Worm (Caenorhabditis elegans) whole organism, L1 larva: Measurements from ENCODE around the gene set-13.

Experiments used
- C16A3.4 ChIP-seq: fragments of 150-350 bp; optimal IDR thresholded peaks from 2 replicates; lab custom pipeline; 2014; ENCODE audit warnings: missing biosample characterization, missing genetic modification characterization
- F16B12.6 ChIP-seq: fragments of 150-350 bp; optimal IDR thresholded peaks from 2 replicates; lab custom pipeline; 2014; ENCODE audit warnings: missing biosample characterization, missing genetic modification characterization
- Y116A8C.19 ChIP-seq: sonication (generic microtip); optimal IDR thresholded peaks from 2 replicates; lab custom pipeline; 2016; ENCODE audit warnings: missing compliant biosample characterization, missing genetic modification characterization, borderline replicate concordance
- aha-1 ChIP-seq: fragments of 150-350 bp; optimal IDR thresholded peaks from 2 replicates; lab custom pipeline; 2014; ENCODE audit warnings: missing biosample characterization, missing genetic modification characterization
- ceh-8 ChIP-seq: fragments of 200-800 bp; sonication (Bioruptor generic); optimal IDR thresholded peaks from 2 replicates; lab custom pipeline; 2018; ENCODE audit warnings: mild to moderate bottlenecking, missing genetic modification characterization, moderate library complexity, missing compliant biosample characterization
- ceh-82 ChIP-seq, 3 experiments: fragments of 150-350 bp in 1 of 3; sonication (generic microtip) in 2 of 3; optimal IDR thresholded peaks; 2 replicates each; lab custom pipeline; 2014 to 2017; ENCODE audit warnings: missing biosample characterization in 3 of 3, missing genetic modification characterization in 3 of 3
- ces-1 ChIP-seq: fragments of 150-350 bp; optimal IDR thresholded peaks from 2 replicates; lab custom pipeline; 2014; ENCODE audit warnings: missing biosample characterization, missing genetic modification reagents, missing genetic modification characterization
- dpl-1 ChIP-seq, 3 experiments: fragments of 150-350 bp in 2 of 3; sonication (generic microtip) in 1 of 3; optimal IDR thresholded peaks; 2 replicates each; lab custom pipeline; 2014 to 2017; ENCODE audit warnings: missing biosample characterization in 3 of 3, missing genetic modification characterization in 3 of 3, missing genetic modification reagents in 3 of 3
- efl-1 ChIP-seq, 4 experiments: fragments of 150-350 bp; optimal IDR thresholded peaks in 3 of 4; peaks in 1 of 4; 1 replicate in 1 of 4; 2 replicates in 3 of 4; lab custom pipeline; 2014; ENCODE audit warnings: missing biosample characterization in 2 of 4, missing genetic modification characterization in 2 of 4, missing genetic modification reagents in 2 of 4
- egl-27 ChIP-seq, 2 experiments: fragments of 150-350 bp in 1 of 2; sonication (generic microtip); optimal IDR thresholded peaks; 3 replicates each; lab custom pipeline; 2017 to 2018; ENCODE audit warnings: missing biosample characterization in 2 of 2, missing genetic modification characterization in 2 of 2, missing genetic modification reagents in 2 of 2
- elt-2 ChIP-seq: sonication (generic microtip); optimal IDR thresholded peaks from 2 replicates; lab custom pipeline; 2016; ENCODE audit warnings: missing genetic modification characterization, mild to moderate bottlenecking, inconsistent platforms, missing compliant biosample characterization, missing genetic modification reagents
- elt-3 ChIP-seq, 6 experiments: fragments of 150-350 bp in 1 of 6; sonication (generic microtip); optimal IDR thresholded peaks; 2 replicates each; lab custom pipeline; 2017 to 2018; ENCODE audit warnings: missing biosample characterization in 6 of 6, missing genetic modification characterization in 6 of 6, inconsistent platforms in 1 of 6
- fkh-10 ChIP-seq: sonication (generic microtip); optimal IDR thresholded peaks from 2 replicates; lab custom pipeline; 2017; ENCODE audit warnings: missing biosample characterization, missing genetic modification reagents, missing genetic modification characterization
- fkh-4 ChIP-seq: sonication (generic microtip); optimal IDR thresholded peaks from 2 replicates; lab custom pipeline; 2016; ENCODE audit warnings: missing compliant biosample characterization, missing genetic modification characterization, borderline replicate concordance
- hlh-17 ChIP-seq: fragments of 200-800 bp; sonication (Bioruptor generic); optimal IDR thresholded peaks from 2 replicates; lab custom pipeline; 2018; ENCODE audit warnings: missing genetic modification characterization, mild to moderate bottlenecking, missing compliant biosample characterization, moderate library complexity, borderline replicate concordance
- irx-1 ChIP-seq: sonication (generic microtip); optimal IDR thresholded peaks from 2 replicates; lab custom pipeline; 2016; ENCODE audit warnings: missing genetic modification characterization, missing compliant biosample characterization
- lin-13 ChIP-seq: fragments of 150-350 bp; optimal IDR thresholded peaks from 2 replicates; lab custom pipeline; 2014; ENCODE audit warnings: missing biosample characterization, missing genetic modification reagents, missing genetic modification characterization
- lin-15B ChIP-seq: fragments of 150-350 bp; sonication (generic microtip); optimal IDR thresholded peaks from 3 replicates; lab custom pipeline; 2014; ENCODE audit warnings: missing biosample characterization, missing genetic modification characterization
- nhr-11 ChIP-seq: fragments of 150-350 bp; optimal IDR thresholded peaks from 2 replicates; lab custom pipeline; 2014; ENCODE audit warnings: missing biosample characterization, missing genetic modification characterization
- nhr-12 ChIP-seq: sonication (generic microtip); optimal IDR thresholded peaks from 2 replicates; lab custom pipeline; 2017; ENCODE audit warnings: missing biosample characterization, missing genetic modification characterization
- nhr-19 ChIP-seq: fragments of 200-800 bp; sonication (Bioruptor generic); conservative IDR thresholded peaks from 2 replicates; pipeline ENCODE4 v1.3.6; 2022; ENCODE audit warnings: missing genetic modification characterization, missing compliant biosample characterization
- nhr-20 ChIP-seq: sonication (generic microtip); optimal IDR thresholded peaks from 2 replicates; lab custom pipeline; 2016; ENCODE audit warnings: mild to moderate bottlenecking, missing genetic modification characterization, missing compliant biosample characterization
- nhr-237 ChIP-seq: fragments of 150-350 bp; optimal IDR thresholded peaks from 2 replicates; lab custom pipeline; 2014; ENCODE audit warnings: missing biosample characterization, missing genetic modification characterization
- nhr-47 ChIP-seq: sonication (generic microtip); optimal IDR thresholded peaks from 2 replicates; lab custom pipeline; 2016; ENCODE audit warnings: mild to moderate bottlenecking, missing genetic modification characterization, moderate library complexity, missing compliant biosample characterization
- nhr-71 ChIP-seq: sonication (generic microtip); optimal IDR thresholded peaks from 2 replicates; lab custom pipeline; 2016; ENCODE audit warnings: mild to moderate bottlenecking, missing genetic modification characterization, moderate library complexity, missing compliant biosample characterization
- nhr-76 ChIP-seq: sonication (generic microtip); optimal IDR thresholded peaks from 2 replicates; lab custom pipeline; 2017; ENCODE audit warnings: missing biosample characterization, missing genetic modification characterization
- nhr-90 ChIP-seq: sonication (generic microtip); optimal IDR thresholded peaks from 2 replicates; lab custom pipeline; 2016; ENCODE audit warnings: mild to moderate bottlenecking, missing genetic modification characterization, missing compliant biosample characterization; ENCODE audit not compliant: poor library complexity
- pax-3 ChIP-seq: fragments of 200-800 bp; sonication (Bioruptor generic); optimal IDR thresholded peaks from 2 replicates; lab custom pipeline; 2018; ENCODE audit warnings: mild to moderate bottlenecking, missing genetic modification characterization, moderate library complexity, missing compliant biosample characterization
- pqm-1 ChIP-seq: sonication (generic microtip); optimal IDR thresholded peaks from 3 replicates; lab custom pipeline; 2017; ENCODE audit warnings: missing biosample characterization, missing genetic modification characterization
- rnt-1 ChIP-seq: sonication (generic microtip); optimal IDR thresholded peaks from 2 replicates; lab custom pipeline; 2016; ENCODE audit warnings: mild to moderate bottlenecking, missing genetic modification characterization, moderate library complexity, missing compliant biosample characterization
- skn-1 ChIP-seq: fragments of 150-350 bp; optimal IDR thresholded peaks from 2 replicates; lab custom pipeline; 2014; ENCODE audit warnings: missing biosample characterization, missing genetic modification characterization
- snpc-4 ChIP-seq: fragments of 150-350 bp; optimal IDR thresholded peaks from 2 replicates; lab custom pipeline; 2014; ENCODE audit warnings: missing biosample characterization, missing genetic modification characterization
- snu-23 ChIP-seq: sonication (generic microtip); optimal IDR thresholded peaks from 2 replicates; lab custom pipeline; 2016; ENCODE audit warnings: missing genetic modification characterization, missing compliant biosample characterization
- sox-4 ChIP-seq: sonication (generic microtip); optimal IDR thresholded peaks from 2 replicates; lab custom pipeline; 2016; ENCODE audit warnings: missing genetic modification characterization, missing compliant biosample characterization
- swsn-7 ChIP-seq: sonication (generic microtip); optimal IDR thresholded peaks from 2 replicates; lab custom pipeline; 2016; ENCODE audit warnings: missing genetic modification characterization, missing compliant biosample characterization
- unc-130 ChIP-seq: fragments of 150-350 bp; optimal IDR thresholded peaks from 2 replicates; lab custom pipeline; 2017; ENCODE audit warnings: missing biosample characterization, missing genetic modification characterization, inconsistent platforms
- unc-30 ChIP-seq: sonication (generic microtip); optimal IDR thresholded peaks from 2 replicates; lab custom pipeline; 2017; ENCODE audit warnings: missing biosample characterization, missing genetic modification characterization
- unc-86 ChIP-seq: sonication (generic microtip); optimal IDR thresholded peaks from 2 replicates; lab custom pipeline; 2016; ENCODE audit warnings: missing genetic modification characterization, missing compliant biosample characterization
- vab-15 ChIP-seq: sonication (generic microtip); optimal IDR thresholded peaks from 2 replicates; lab custom pipeline; 2017; ENCODE audit warnings: missing genotype, mild to moderate bottlenecking, missing genetic modification characterization, missing compliant biosample characterization
- zag-1 ChIP-seq: fragments of 150-350 bp; optimal IDR thresholded peaks from 2 replicates; lab custom pipeline; 2014; ENCODE audit warnings: missing biosample characterization, missing genetic modification characterization
- zip-4 ChIP-seq: fragments of 200-800 bp; sonication (Bioruptor generic); optimal IDR thresholded peaks from 2 replicates; lab custom pipeline; 2018; ENCODE audit warnings: mild to moderate bottlenecking, missing genetic modification characterization, moderate library complexity, missing compliant biosample characterization
- ztf-4 ChIP-seq: fragments of 150-350 bp; optimal IDR thresholded peaks from 2 replicates; lab custom pipeline; 2014; ENCODE audit warnings: missing biosample characterization, missing genetic modification characterization

Gene set-13

ce11 chrII:2865355-2865754 lies 48.6 kb downstream of the set-13 start:
- TF ChIP-seq fkh-10 (no peak), nhr-11 (tag; lab: Kevin White, UChicago) (no peak), irx-1 (tag; lab: Kevin White, UChicago) (no peak), lin-15B (tag; lab: Kevin White, UChicago) (no peak), zag-1 (tag; lab: Kevin White, UChicago) (no peak), C16A3.4 (tag; lab: Kevin White, UChicago) (no peak), hlh-17 (GFP tag; lab: Kevin White, UChicago) (no peak), unc-30 (tag; lab: Kevin White, UChicago) (no peak), nhr-76 (no peak), Y116A8C.19 (tag; lab: Kevin White, UChicago) (no peak), nhr-71 (tag; lab: Kevin White, UChicago) (no peak), pax-3 (tag; lab: Kevin White, UChicago) (no peak), nhr-12 (tag; lab: Kevin White, UChicago) (no peak), egl-27 (tag; optimal IDR thresholded peaks at IDR 0.05; lab: Kevin White, UChicago) (no peak), dpl-1 (GFP tag; optimal IDR thresholded peaks at IDR 0.05; lab: Kevin White, UChicago) (no peak)

- TF ChIP-seq nhr-20 (tag; lab: Kevin White, UChicago) (no peak), zip-4 (GFP tag; lab: Kevin White, UChicago) (no peak), fkh-4 (tag; lab: Kevin White, UChicago) (no peak), nhr-47 (tag; lab: Kevin White, UChicago) (no peak), vab-15 (tag; lab: Kevin White, UChicago) (no peak), ceh-82 (tag; optimal IDR thresholded peaks at IDR 0.05; lab: Kevin White, UChicago) (no peak), unc-130 (tag; lab: Kevin White, UChicago) (no peak), hlh-17 (GFP tag; lab: Kevin White, UChicago) (no peak), nhr-90 (tag; lab: Kevin White, UChicago) (no peak), nhr-19 (GFP tag; lab: Robert Waterston, UW) (no peak), efl-1 (optimal IDR thresholded peaks at IDR 0.05; lab: Kevin White, UChicago) (no peak), efl-1 (GFP tag; optimal IDR thresholded peaks at IDR 0.05 in 1 of 2; lab: Kevin White, UChicago) (no peak), nhr-76 (no peak), swsn-7 (tag; lab: Kevin White, UChicago) (no peak), pqm-1 (tag; lab: Kevin White, UChicago) (no peak), ceh-8 (GFP tag; lab: Kevin White, UChicago) (no peak), elt-3 (tag; optimal IDR thresholded peaks at IDR 0.05; lab: Kevin White, UChicago) (no peak), snpc-4 (tag; lab: Kevin White, UChicago) (no peak)
Observed at ce11 chrII:2866541-2867124, 49.9 kb downstream of the set-13 start, which contains the start of the genes Y110A2AL.9 and Y110A2AL.3. Y110A2AL.9 (minus strand) TSS chrII:2866641. Y110A2AL.3 (plus strand) TSS chrII:2867074.

- TF ChIP-seq lin-13 (GFP tag; lab: Kevin White, UChicago): no peak
- no peak for TF ChIP-seq vab-15 (tag; lab: Kevin White, UChicago)
- TF ChIP-seq lin-15B (tag; lab: Kevin White, UChicago): no peak
- no peak for TF ChIP-seq irx-1 (tag; lab: Kevin White, UChicago)
- TF ChIP-seq skn-1: no peak
- TF ChIP-seq sox-4: no peak
- no peak for TF ChIP-seq F16B12.6 (tag; lab: Kevin White, UChicago)
- no peak for TF ChIP-seq ztf-4 (tag; lab: Kevin White, UChicago)
- no peak for TF ChIP-seq aha-1
- TF ChIP-seq snpc-4 (tag; lab: Kevin White, UChicago): no peak
- TF ChIP-seq rnt-1 (tag; lab: Kevin White, UChicago): no peak
- TF ChIP-seq nhr-237 (tag; lab: Kevin White, UChicago): no peak
- TF ChIP-seq elt-2 (tag; lab: Kevin White, UChicago): no peak
- TF ChIP-seq ces-1 (GFP tag; lab: Kevin White, UChicago): no peak
- no peak for TF ChIP-seq C16A3.4 (tag; lab: Kevin White, UChicago)
- no peak for TF ChIP-seq swsn-7 (tag; lab: Kevin White, UChicago)
- TF ChIP-seq unc-86 (tag; lab: Kevin White, UChicago): no peak
- no peak for TF ChIP-seq snu-23
- TF ChIP-seq efl-1 (optimal IDR thresholded peaks at IDR 0.05; lab: Kevin White, UChicago): no peak
- no peak for TF ChIP-seq efl-1 (GFP tag; optimal IDR thresholded peaks at IDR 0.05 in 1 of 2; lab: Kevin White, UChicago)
Observed at ce11 chrII:2867701-2868100, 50.9 kb downstream of the set-13 start, which contains the start of gene Y110A2AL.2. Y110A2AL.2 (plus strand) TSS chrII:2868001.
